Fruit fly (Drosophila melanogaster) whole organism, embryonic: ENCODE results near the gene CG17202.
A peak's percentile ranks its signal among the peaks of the same experiment; 100 is the strongest.

Experiments used
- ATbp ChIP-seq: fragments of 200-800 bp; sonication (Bioruptor generic); optimal IDR thresholded peaks from 2 replicates; lab custom pipeline; 2017; ENCODE audit warnings: missing biosample characterization, mild to moderate bottlenecking, missing genetic modification characterization, missing genetic modification reagents
- CG10654 ChIP-seq: fragments of 200-800 bp; sonication (Bioruptor generic); optimal IDR thresholded peaks from 2 replicates; lab custom pipeline; 2016; ENCODE audit warnings: missing biosample characterization, missing genetic modification characterization
- CG11247 ChIP-seq: fragments of 200-800 bp; sonication (Bioruptor generic); IDR thresholded peaks from 2 replicates; pipeline ENCODE4 v1.3.6; 2022; ENCODE audit warnings: missing biosample characterization, missing genetic modification characterization
- CG13424 ChIP-seq: fragments of 200-800 bp; sonication (Bioruptor generic); optimal IDR thresholded peaks from 2 replicates; lab custom pipeline; 2019; ENCODE audit warnings: missing biosample characterization, mild to moderate bottlenecking, missing genetic modification characterization, moderate library complexity
- CG14710 ChIP-seq: fragments of 200-800 bp; sonication (Bioruptor generic); optimal IDR thresholded peaks from 3 replicates; lab custom pipeline; 2019; ENCODE audit warnings: missing biosample characterization, mild to moderate bottlenecking, missing genetic modification characterization, moderate library complexity
- CG15011 ChIP-seq: fragments of 200-800 bp; sonication (Bioruptor generic); optimal IDR thresholded peaks from 3 replicates; lab custom pipeline; 2018; ENCODE audit warnings: missing biosample characterization, mild to moderate bottlenecking, missing genetic modification characterization
- CG1602 ChIP-seq: fragments of 200-800 bp; sonication (Bioruptor generic); optimal IDR thresholded peaks from 3 replicates; lab custom pipeline; 2016; ENCODE audit warnings: missing biosample characterization, missing genetic modification characterization
- CG18764 ChIP-seq: fragments of 200-800 bp; sonication (Bioruptor generic); optimal IDR thresholded peaks from 3 replicates; lab custom pipeline; 2016; ENCODE audit warnings: missing biosample characterization, missing genetic modification characterization
- CG2120 ChIP-seq: fragments of 200-800 bp; sonication (Bioruptor generic); optimal IDR thresholded peaks from 3 replicates; lab custom pipeline; 2016; ENCODE audit warnings: missing biosample characterization, missing genetic modification characterization
- CG2875 ChIP-seq: fragments of 200-800 bp; sonication (Bioruptor generic); optimal IDR thresholded peaks from 2 replicates; lab custom pipeline; 2017; ENCODE audit warnings: missing biosample characterization, mild to moderate bottlenecking, missing genetic modification characterization, missing genetic modification reagents
- CG4360 ChIP-seq: fragments of 200-800 bp; sonication (Bioruptor generic); IDR thresholded peaks from 2 replicates; pipeline ENCODE4 v1.3.6; 2022; ENCODE audit warnings: missing biosample characterization, missing genetic modification characterization
- CG4707 ChIP-seq: fragments of 200-800 bp; sonication (Bioruptor generic); optimal IDR thresholded peaks from 2 replicates; lab custom pipeline; 2018; ENCODE audit warnings: missing biosample characterization, mild to moderate bottlenecking, missing genetic modification characterization, moderate library complexity
- CG6654 ChIP-seq: fragments of 200-800 bp; sonication (Bioruptor generic); optimal IDR thresholded peaks from 2 replicates; lab custom pipeline; 2017; ENCODE audit warnings: missing biosample characterization, mild to moderate bottlenecking, missing genetic modification characterization
- CG7357 ChIP-seq: fragments of 200-800 bp; sonication (Bioruptor generic); IDR thresholded peaks from 3 replicates; pipeline ENCODE4 v1.3.6; 2022; ENCODE audit warnings: missing biosample characterization, missing genetic modification characterization
- CG7839 ChIP-seq: fragments of 200-800 bp; sonication (Bioruptor generic); optimal IDR thresholded peaks from 3 replicates; lab custom pipeline; 2018; ENCODE audit warnings: missing biosample characterization, mild to moderate bottlenecking, missing genetic modification characterization, moderate library complexity
- CG8089 ChIP-seq: fragments of 200-800 bp; sonication (Bioruptor generic); optimal IDR thresholded peaks from 3 replicates; lab custom pipeline; 2016; ENCODE audit warnings: missing biosample characterization, missing genetic modification characterization
- CG8478 ChIP-seq: fragments of >200 bp; optimal IDR thresholded peaks from 2 replicates; lab custom pipeline; 2018
- CG9437 ChIP-seq: fragments of 200-800 bp; sonication (Bioruptor generic); optimal IDR thresholded peaks from 2 replicates; lab custom pipeline; 2018; ENCODE audit warnings: missing biosample characterization, mild to moderate bottlenecking, missing genetic modification characterization
- CTCF ChIP-seq: fragments of 200-800 bp; sonication (Bioruptor generic); optimal IDR thresholded peaks from 2 replicates; lab custom pipeline; 2017; ENCODE audit warnings: missing biosample characterization, mild to moderate bottlenecking, missing genetic modification characterization, moderate library complexity
- Camta ChIP-seq: fragments of 200-800 bp; sonication (Bioruptor generic); optimal IDR thresholded peaks from 2 replicates; lab custom pipeline; 2016; ENCODE audit warnings: missing biosample characterization, missing genetic modification characterization
- Deaf1 ChIP-seq: fragments of 200-800 bp; optimal IDR thresholded peaks from 3 replicates; lab custom pipeline; 2019; ENCODE audit warnings: missing biosample characterization, mild to moderate bottlenecking, missing genetic modification characterization, moderate library complexity
- Dek ChIP-seq: fragments of 200-800 bp; sonication (Bioruptor generic); optimal IDR thresholded peaks from 3 replicates; lab custom pipeline; 2019; ENCODE audit warnings: missing biosample characterization, mild to moderate bottlenecking, missing genetic modification characterization, moderate library complexity
- Dip2 ChIP-seq: fragments of 200-800 bp; sonication (Bioruptor generic); IDR thresholded peaks from 2 replicates; pipeline ENCODE4 v1.3.6; 2022; ENCODE audit warnings: missing biosample characterization, missing genetic modification characterization
- Doc3 ChIP-seq: fragments of 200-800 bp; sonication (Bioruptor generic); IDR thresholded peaks from 3 replicates; pipeline ENCODE4 v1.3.6; 2022; ENCODE audit warnings: missing biosample characterization, missing genetic modification characterization; ENCODE audit not compliant: partially characterized antibody
- Dref ChIP-seq: fragments of 200-800 bp; sonication (Bioruptor generic); IDR thresholded peaks from 2 replicates; pipeline ENCODE4 v1.3.6; 2022; ENCODE audit warnings: missing biosample characterization, missing genetic modification characterization
- Gsc ChIP-seq: fragments of 200-800 bp; sonication (Bioruptor generic); IDR thresholded peaks from 2 replicates; pipeline ENCODE4 v1.3.6; 2022; ENCODE audit warnings: missing biosample characterization, missing genetic modification characterization
- H15 ChIP-seq: fragments of 200-800 bp; sonication (Bioruptor generic); IDR thresholded peaks from 3 replicates; pipeline ENCODE4 v1.3.6; 2022; ENCODE audit warnings: missing biosample characterization, missing genetic modification characterization
- H2.0 ChIP-seq: fragments of 200-800 bp; sonication (Bioruptor generic); IDR thresholded peaks from 2 replicates; pipeline ENCODE4 v1.3.6; 2022; ENCODE audit warnings: missing biosample characterization, missing genetic modification characterization
- Hr51 ChIP-seq, 2 experiments: fragments of 200-800 bp; sonication (Bioruptor generic); optimal IDR thresholded peaks; 2 replicates in 1 of 2; 3 replicates in 1 of 2; lab custom pipeline; 2016 to 2018; ENCODE audit warnings: missing biosample characterization in 2 of 2, missing genetic modification characterization in 2 of 2, mild to moderate bottlenecking in 1 of 2, moderate library complexity in 1 of 2
- Lhr ChIP-seq: fragments of 200-800 bp; sonication (Bioruptor generic); optimal IDR thresholded peaks from 3 replicates; lab custom pipeline; 2017; ENCODE audit warnings: mild to moderate bottlenecking, missing biosample characterization, missing genetic modification reagents, missing genetic modification characterization
- Lpt ChIP-seq: fragments of >200 bp; optimal IDR thresholded peaks from 2 replicates; lab custom pipeline; 2018; ENCODE audit warnings: missing biosample characterization, missing genetic modification characterization
- Stat92E ChIP-seq, 3 experiments: fragments of >200 bp in 2 of 3; fragments of 200-800 bp in 1 of 3; sonication (Bioruptor generic) in 1 of 3; optimal IDR thresholded peaks; 2 replicates each; lab custom pipeline; 2017 to 2019; ENCODE audit warnings: missing biosample characterization in 3 of 3, missing genetic modification characterization in 3 of 3, mild to moderate bottlenecking in 1 of 3, moderate library complexity in 1 of 3
- bigmax ChIP-seq: fragments of 200-800 bp; sonication (Bioruptor generic); optimal IDR thresholded peaks from 2 replicates; lab custom pipeline; 2018; ENCODE audit warnings: missing biosample characterization, mild to moderate bottlenecking, missing genetic modification characterization
- danr ChIP-seq: fragments of 200-800 bp; sonication (Bioruptor generic); IDR thresholded peaks from 2 replicates; pipeline ENCODE4 v1.3.6; 2022; ENCODE audit warnings: missing biosample characterization, missing genetic modification characterization
- gfzf ChIP-seq: fragments of 200-800 bp; sonication (Bioruptor generic); optimal IDR thresholded peaks from 2 replicates; lab custom pipeline; 2016; ENCODE audit warnings: missing biosample characterization, mild to moderate bottlenecking, missing genetic modification characterization, moderate library complexity
- ham ChIP-seq: fragments of 200-800 bp; sonication (Bioruptor generic); IDR thresholded peaks from 2 replicates; pipeline ENCODE4 v1.3.6; 2022; ENCODE audit warnings: missing biosample characterization, missing genetic modification characterization
- hth ChIP-seq: fragments of >200 bp; optimal IDR thresholded peaks from 2 replicates; lab custom pipeline; 2017; ENCODE audit warnings: inconsistent platforms
- lab ChIP-seq: fragments of 200-800 bp; sonication (Bioruptor generic); optimal IDR thresholded peaks from 3 replicates; lab custom pipeline; 2017; ENCODE audit warnings: missing biosample characterization, missing genetic modification characterization, mild to moderate bottlenecking, moderate library complexity, missing genetic modification reagents
- lmd ChIP-seq: fragments of 200-800 bp; sonication (Bioruptor generic); IDR thresholded peaks from 2 replicates; pipeline ENCODE4 v1.3.6; 2022; ENCODE audit warnings: missing biosample characterization, missing genetic modification characterization
- luna ChIP-seq: fragments of 200-800 bp; sonication (Bioruptor generic); optimal IDR thresholded peaks from 2 replicates; lab custom pipeline; 2016; ENCODE audit warnings: missing biosample characterization, missing genetic modification characterization
- mld ChIP-seq: fragments of 200-800 bp; sonication (Bioruptor generic); IDR thresholded peaks from 3 replicates; pipeline ENCODE4 v1.3.6; 2022; ENCODE audit warnings: missing biosample characterization, missing genetic modification characterization; ENCODE audit not compliant: partially characterized antibody
- nerfin-1 ChIP-seq: fragments of 200-800 bp; sonication (Bioruptor generic); optimal IDR thresholded peaks from 3 replicates; lab custom pipeline; 2019; ENCODE audit warnings: missing biosample characterization, mild to moderate bottlenecking, missing genetic modification characterization, moderate library complexity
- nmo ChIP-seq: fragments of 200-800 bp; sonication (Bioruptor generic); optimal IDR thresholded peaks from 2 replicates; lab custom pipeline; 2018; ENCODE audit warnings: missing biosample characterization, mild to moderate bottlenecking, missing genetic modification characterization, moderate library complexity
- p53 ChIP-seq: fragments of 200-800 bp; sonication (Bioruptor generic); optimal IDR thresholded peaks from 2 replicates; lab custom pipeline; 2016; ENCODE audit warnings: missing biosample characterization, missing genetic modification characterization
- pan ChIP-seq, 4 experiments: fragments of >200 bp in 3 of 4; fragments of 200-800 bp in 1 of 4; sonication (Bioruptor generic) in 1 of 4; optimal IDR thresholded peaks in 3 of 4; IDR thresholded peaks in 1 of 4; 2 replicates each; pipeline versions ENCODE4 v1.3.6 to Lab custom; 2017 to 2022; ENCODE audit warnings: missing biosample characterization in 2 of 4, missing genetic modification characterization in 2 of 4, mixed read lengths in 1 of 4
- phol ChIP-seq: fragments of 200-800 bp; sonication (Bioruptor generic); optimal IDR thresholded peaks from 3 replicates; lab custom pipeline; 2018; ENCODE audit warnings: missing biosample characterization, mild to moderate bottlenecking, missing genetic modification characterization, moderate library complexity
- psq ChIP-seq: fragments of 200-800 bp; sonication (Bioruptor generic); optimal IDR thresholded peaks from 2 replicates; lab custom pipeline; 2017; ENCODE audit warnings: missing biosample characterization, missing genetic modification characterization
- vnd ChIP-seq: fragments of 200-800 bp; sonication (Bioruptor generic); IDR thresholded peaks from 3 replicates; pipeline ENCODE4 v1.3.6; 2022; ENCODE audit warnings: missing biosample characterization, missing genetic modification characterization; ENCODE audit not compliant: partially characterized antibody
- yki ChIP-seq: fragments of >200 bp; optimal IDR thresholded peaks from 3 replicates; lab custom pipeline; 2018
- zen2 ChIP-seq: fragments of 200-800 bp; sonication (Bioruptor generic); IDR thresholded peaks from 3 replicates; pipeline ENCODE4 v1.3.6; 2022; ENCODE audit warnings: missing biosample characterization, missing genetic modification characterization; ENCODE audit not compliant: partially characterized antibody
- zf30C ChIP-seq: fragments of 200-800 bp; sonication (Bioruptor generic); optimal IDR thresholded peaks from 3 replicates; lab custom pipeline; 2018; ENCODE audit warnings: missing biosample characterization, mild to moderate bottlenecking, missing genetic modification characterization

Gene CG17202

dm6 chr3R:12459879-12460522 is 37.4 kb downstream of the CG17202 start, which contains the start of the genes CG5961 and Polr3C:
Gene CG5961, minus strand, starts transcription at chr3R:12460294.
Gene Polr3C, plus strand, starts transcription at chr3R:12460414.
- no peak for TF ChIP-seq CG7839 (tag; lab: Kevin White, UChicago)
- no peak for TF ChIP-seq CG10654 (GFP tag; lab: Kevin White, UChicago)
- TF ChIP-seq psq (GFP tag; lab: Kevin White, UChicago): peak; percentile 80
- TF ChIP-seq Lhr: no peak
- no peak for TF ChIP-seq Gsc
- TF ChIP-seq Dref (GFP tag; lab: Robert Waterston, UW): peak; percentile 56
- TF ChIP-seq CG13424 (tag; lab: Kevin White, UChicago): no peak
- no peak for TF ChIP-seq CG8089 (GFP tag; lab: Kevin White, UChicago)
- no peak for TF ChIP-seq CG6654 (GFP tag; lab: Kevin White, UChicago)
- TF ChIP-seq lmd (GFP tag; lab: Robert Waterston, UW): no peak
- TF ChIP-seq Hr51 (GFP tag; optimal IDR thresholded peaks at IDR 0.05; lab: Kevin White, UChicago): no peak
- no peak for TF ChIP-seq phol
- no peak for TF ChIP-seq H2.0 (GFP tag; lab: Robert Waterston, UW)
- no peak for TF ChIP-seq luna (GFP tag; lab: Kevin White, UChicago)
- peak; percentile 71 for TF ChIP-seq gfzf (GFP tag; lab: Kevin White, UChicago)
- no peak for TF ChIP-seq p53
- peak; percentile 10 for TF ChIP-seq CG2120
- TF ChIP-seq hth: no peak
- no peak for TF ChIP-seq Camta
- no peak for TF ChIP-seq CG18764
- no peak for TF ChIP-seq lab (GFP tag; lab: Kevin White, UChicago)
- TF ChIP-seq nerfin-1 (tag; lab: Kevin White, UChicago): no peak
- TF ChIP-seq zen2: no peak
- peak; percentile 56 for TF ChIP-seq CG14710
- TF ChIP-seq pan (optimal IDR thresholded peaks at IDR 0.05; lab: Kevin White, UChicago): no peak
- no peak for TF ChIP-seq pan (GFP tag; optimal IDR thresholded peaks at IDR 0.05 in 1 of 2, IDR thresholded peaks at IDR 0.05 in 1 of 2)
- no peak for TF ChIP-seq CG11247 (GFP tag; lab: Robert Waterston, UW)
- no peak for TF ChIP-seq CG2875 (GFP tag; lab: Kevin White, UChicago)
- no peak for TF ChIP-seq CG9437 (GFP tag; lab: Kevin White, UChicago)
- TF ChIP-seq bigmax: peak; percentile 74
- TF ChIP-seq Dek (tag; lab: Kevin White, UChicago): no peak
- TF ChIP-seq Lpt (GFP tag; lab: Kevin White, UChicago): no peak
- no peak for TF ChIP-seq vnd (GFP tag; lab: Robert Waterston, UW)
- TF ChIP-seq H15 (GFP tag; lab: Robert Waterston, UW): no peak
- TF ChIP-seq CG4360 (GFP tag; lab: Robert Waterston, UW): no peak
- peak in 1 of 3 experiments; percentile 20 for TF ChIP-seq Stat92E (GFP tag; optimal IDR thresholded peaks at IDR 0.05; lab: Kevin White, UChicago)
- no peak for TF ChIP-seq yki
- no peak for TF ChIP-seq CG8478
- TF ChIP-seq mld (GFP tag; lab: Robert Waterston, UW): no peak
- no peak for TF ChIP-seq CG1602 (GFP tag; lab: Kevin White, UChicago)
- TF ChIP-seq Dip2 (GFP tag; lab: Robert Waterston, UW): no peak
- no peak for TF ChIP-seq CTCF (GFP tag; lab: Kevin White, UChicago)
- TF ChIP-seq danr (GFP tag; lab: Robert Waterston, UW): no peak
- TF ChIP-seq nmo (GFP tag; lab: Kevin White, UChicago): peak; percentile 42
- TF ChIP-seq ham (GFP tag; lab: Robert Waterston, UW): no peak
- no peak for TF ChIP-seq Doc3 (GFP tag; lab: Robert Waterston, UW)
- no peak for TF ChIP-seq CG15011 (GFP tag; lab: Kevin White, UChicago)
- TF ChIP-seq CG4707 (GFP tag; lab: Kevin White, UChicago): no peak
- no peak for TF ChIP-seq ATbp
- no peak for TF ChIP-seq zf30C (GFP tag; lab: Kevin White, UChicago)
- TF ChIP-seq CG7357 (GFP tag; lab: Robert Waterston, UW): no peak
- no peak for TF ChIP-seq Deaf1 (tag; lab: Kevin White, UChicago)
